Worm (Caenorhabditis elegans): ENCODE measurements around the gene Y55B1BL.1.

- TF ChIP-seq F13C5.2 (tag; optimal IDR thresholded peaks at IDR 0.05) (no peak), pes-1 (GFP tag; IDR thresholded peaks at IDR 0.05) (no peak), flt-1 (GFP tag; IDR thresholded peaks at IDR 0.05) (no peak), B0310.2 (tag; optimal IDR thresholded peaks at IDR 0.05) (no peak), ama-1 (optimal IDR thresholded peaks at IDR 0.05) (no peak), tbx-37 (GFP tag; conservative IDR thresholded peaks at IDR 0.05) (no peak), tra-4 (tag; optimal IDR thresholded peaks at IDR 0.05) (no peak), tbx-11 (GFP tag; IDR thresholded peaks at IDR 0.05) (no peak), hmg-4 (GFP tag; optimal IDR thresholded peaks at IDR 0.05) (no peak), hmbx-1 (tag; optimal IDR thresholded peaks at IDR 0.05) (no peak), aly-1 (tag; optimal IDR thresholded peaks at IDR 0.05) (no peak), sea-1 (GFP tag; conservative IDR thresholded peaks at IDR 0.05) (no peak)
Observed at ce11 chrIII:402168-402813, at the start of gene Y55B1BL.1, which contains the start of gene Y55B1BL.2.
